Fruit fly (Drosophila melanogaster) whole organism, adult: ENCODE data around the gene Sarm.

ENCODE experiments used
- CG11617 ChIP-seq: fragments of 200-800 bp; sonication (Bioruptor generic); optimal IDR thresholded peaks from 2 replicates; lab custom pipeline; 2017; ENCODE audit warnings: mild to moderate bottlenecking, missing biosample characterization, missing genetic modification reagents, missing genetic modification characterization
- CG12768 ChIP-seq: fragments of 200-800 bp; sonication (Bioruptor generic); optimal IDR thresholded peaks from 2 replicates; lab custom pipeline; 2017; ENCODE audit warnings: missing biosample characterization, missing genetic modification characterization, mild to moderate bottlenecking, moderate library complexity, missing genetic modification reagents
- CG14711 ChIP-seq: fragments of 200-800 bp; sonication (Bioruptor generic); optimal IDR thresholded peaks from 2 replicates; lab custom pipeline; 2018; ENCODE audit warnings: missing biosample characterization, mild to moderate bottlenecking, missing genetic modification characterization, moderate library complexity
- CG1620 ChIP-seq: fragments of 200-800 bp; sonication (Bioruptor generic); optimal IDR thresholded peaks from 2 replicates; lab custom pipeline; 2016; ENCODE audit warnings: missing biosample characterization, missing genetic modification characterization
- CG33017 ChIP-seq: fragments of 200-800 bp; sonication (Bioruptor generic); optimal IDR thresholded peaks from 2 replicates; lab custom pipeline; 2018; ENCODE audit warnings: missing biosample characterization, mild to moderate bottlenecking, missing genetic modification characterization, moderate library complexity
- CG5204 ChIP-seq: fragments of 200-800 bp; sonication (Bioruptor generic); optimal IDR thresholded peaks from 2 replicates; lab custom pipeline; 2016; ENCODE audit warnings: missing biosample characterization, missing genetic modification characterization
- CG7045 ChIP-seq: fragments of 200-800 bp; sonication (Bioruptor generic); optimal IDR thresholded peaks from 2 replicates; lab custom pipeline; 2017; ENCODE audit warnings: missing biosample characterization, mild to moderate bottlenecking, missing genetic modification characterization
- CG7101 ChIP-seq: fragments of 200-800 bp; sonication (Bioruptor generic); optimal IDR thresholded peaks from 2 replicates; lab custom pipeline; 2018; ENCODE audit warnings: missing biosample characterization, mild to moderate bottlenecking, missing genetic modification characterization, moderate library complexity
- Clk ChIP-seq: fragments of 200-800 bp; sonication (Bioruptor generic); optimal IDR thresholded peaks from 2 replicates; lab custom pipeline; 2017; ENCODE audit warnings: missing biosample characterization, missing genetic modification characterization
- Crg-1 ChIP-seq: fragments of 200-800 bp; sonication (Bioruptor generic); optimal IDR thresholded peaks from 2 replicates; lab custom pipeline; 2016; ENCODE audit warnings: missing biosample characterization, missing genetic modification characterization
- Hr96 ChIP-seq: fragments of 200-800 bp; sonication (Bioruptor generic); optimal IDR thresholded peaks from 2 replicates; lab custom pipeline; 2016; ENCODE audit warnings: missing biosample characterization, missing genetic modification characterization
- Mnt ChIP-seq: fragments of 200-800 bp; sonication (Bioruptor generic); optimal IDR thresholded peaks from 2 replicates; lab custom pipeline; 2016; ENCODE audit warnings: missing biosample characterization, mild to moderate bottlenecking, missing genetic modification characterization
- bab1 ChIP-seq: fragments of 200-800 bp; sonication (Bioruptor generic); optimal IDR thresholded peaks from 3 replicates; lab custom pipeline; 2019; ENCODE audit warnings: missing biosample characterization, mild to moderate bottlenecking, missing genetic modification characterization, moderate library complexity
- cic ChIP-seq: fragments of 200-800 bp; sonication (Bioruptor generic); optimal IDR thresholded peaks from 2 replicates; lab custom pipeline; 2017; ENCODE audit warnings: missing biosample characterization, mild to moderate bottlenecking, missing genetic modification characterization, moderate library complexity
- cnc ChIP-seq, 2 experiments: fragments of >200 bp; optimal IDR thresholded peaks; 2 replicates each; lab custom pipeline; 2017
- kay ChIP-seq: fragments of 200-800 bp; sonication (Bioruptor generic); peaks from one replicate; lab custom pipeline; 2016; ENCODE audit warnings: missing biosample characterization, missing genetic modification characterization, borderline replicate concordance
- ovo ChIP-seq: fragments of 200-800 bp; sonication (Bioruptor generic); optimal IDR thresholded peaks from 2 replicates; lab custom pipeline; 2016; ENCODE audit warnings: missing biosample characterization, missing genetic modification characterization
- pad ChIP-seq: fragments of 200-800 bp; sonication (Bioruptor generic); optimal IDR thresholded peaks from 3 replicates; lab custom pipeline; 2017; ENCODE audit warnings: missing biosample characterization, missing genetic modification characterization, mild to moderate bottlenecking, moderate library complexity, missing genetic modification reagents
- tj ChIP-seq: fragments of 200-800 bp; sonication (Bioruptor generic); optimal IDR thresholded peaks from 3 replicates; lab custom pipeline; 2017; ENCODE audit warnings: missing biosample characterization, mild to moderate bottlenecking, missing genetic modification characterization, moderate library complexity
- toe ChIP-seq: fragments of 200-800 bp; sonication (Bioruptor generic); optimal IDR thresholded peaks from 2 replicates; lab custom pipeline; 2016; ENCODE audit warnings: missing biosample characterization, missing genetic modification characterization

Sarm gene

DNA sequence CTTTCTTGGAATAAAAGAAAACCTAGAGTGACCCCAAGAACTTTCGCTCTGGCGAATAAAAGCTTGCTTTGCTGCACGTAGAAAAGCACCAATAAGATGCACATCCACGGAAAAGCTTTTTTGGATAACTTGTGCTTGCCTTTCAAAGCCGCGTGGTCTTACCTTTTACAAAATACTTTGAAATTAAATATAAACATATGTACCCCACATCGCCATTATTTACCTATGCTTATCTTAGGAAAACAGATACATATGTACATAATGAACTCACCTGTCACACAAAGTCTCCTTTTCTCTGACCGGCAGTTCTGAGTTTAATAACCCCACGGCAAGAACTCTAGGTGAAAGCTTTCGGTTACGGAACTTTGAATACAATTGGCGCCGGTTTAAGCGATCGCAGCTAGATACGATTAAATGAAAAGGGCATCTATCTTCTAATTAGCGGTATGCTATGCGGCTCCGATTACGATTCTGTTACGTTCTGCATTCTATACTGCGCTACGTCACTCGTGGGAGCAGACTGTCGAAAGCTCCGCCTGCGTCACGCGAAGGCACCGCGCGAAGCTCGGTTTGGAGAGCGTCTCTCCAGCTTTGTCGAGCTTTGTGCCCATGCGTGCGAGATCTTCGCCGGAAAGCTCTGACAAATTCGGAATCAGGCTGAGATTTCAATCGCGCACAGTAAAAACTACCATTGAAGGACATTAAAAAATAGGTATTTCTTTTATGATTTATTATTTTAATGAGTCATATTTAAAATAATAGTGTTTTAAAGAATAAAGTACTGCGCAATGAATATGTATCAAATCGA, 5.3 kb upstream of the Sarm start, which contains the start of gene bip1:
Gene bip1, minus strand, starts transcription at position 524 of the 808 bp plus-strand sequence.
- TF ChIP-seq cnc (optimal IDR thresholded peaks at IDR 0.05; lab: Kevin White, UChicago) (no peak), CG12768 (GFP tag; lab: Kevin White, UChicago) (peak; percentile 21), ovo (GFP tag; lab: Kevin White, UChicago) (no peak), cic (peak; percentile 63), kay (GFP tag; lab: Kevin White, UChicago) (peak; percentile 96), pad (no peak), CG33017 (tag; lab: Kevin White, UChicago) (peak; percentile 35), Mnt (peak; percentile 38), CG7101 (peak; percentile 50), CG14711 (tag; lab: Kevin White, UChicago) (peak; percentile 6)

DNA sequence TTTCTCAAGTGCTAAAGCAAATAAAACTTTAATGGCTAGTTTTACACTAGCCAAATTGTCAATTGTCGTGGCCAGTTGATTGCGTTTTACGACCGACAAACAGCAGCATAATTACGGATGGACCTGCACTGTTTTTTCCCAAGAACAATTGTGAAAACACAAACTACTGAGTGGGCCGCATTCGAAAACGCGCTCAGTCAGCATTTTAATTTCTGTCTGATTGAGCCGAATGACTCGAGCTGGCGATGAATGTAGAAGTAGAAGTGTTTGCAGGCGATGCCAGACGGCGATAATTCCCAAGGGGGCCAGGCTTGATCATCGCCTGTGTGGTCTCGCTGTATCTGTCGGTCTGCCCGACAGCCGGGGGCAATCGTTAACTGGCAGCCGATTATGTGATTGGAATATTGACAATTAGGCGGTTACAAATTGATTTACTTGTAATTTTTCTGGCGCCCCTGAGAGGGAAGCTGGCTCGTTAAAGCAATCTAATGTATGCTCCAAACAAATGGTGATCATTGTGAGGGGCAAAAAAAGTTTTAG, 4.0 kb upstream of the Sarm start:
- TF ChIP-seq CG5204 (no peak), tj (GFP tag; lab: Kevin White, UChicago) (peak; percentile 97)

DNA sequence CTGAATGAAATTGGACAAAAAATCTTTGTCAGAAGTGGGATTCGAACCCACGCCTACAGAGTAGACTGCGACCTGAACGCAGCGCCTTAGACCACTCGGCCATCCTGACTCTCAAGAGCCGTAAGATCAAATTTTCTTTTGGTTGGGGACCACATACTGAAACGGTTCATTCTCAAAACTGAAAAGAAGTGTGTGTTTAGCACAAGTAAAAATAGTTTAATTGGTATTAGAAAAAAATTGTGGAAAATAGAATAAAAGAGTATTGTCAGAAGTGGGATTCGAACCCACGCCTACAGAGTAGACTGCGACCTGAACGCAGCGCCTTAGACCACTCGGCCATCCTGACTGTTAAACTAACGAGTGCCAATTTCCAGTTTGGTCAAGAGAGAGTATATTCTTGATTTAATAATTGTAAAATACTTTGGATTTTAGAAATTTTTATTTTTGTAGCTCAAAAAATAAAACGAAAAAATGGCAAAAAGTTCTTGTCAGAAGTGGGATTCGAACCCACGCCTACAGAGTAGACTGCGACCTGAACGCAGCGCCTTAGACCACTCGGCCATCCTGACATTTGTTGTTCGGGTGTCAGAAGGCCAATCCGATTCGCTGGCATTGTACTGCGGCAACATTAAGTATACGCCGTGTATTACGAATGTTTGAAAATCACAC, 3.4 kb upstream of the Sarm start:
- TF ChIP-seq CG33017 (tag; lab: Kevin White, UChicago): peak; percentile 31
- TF ChIP-seq cic: peak; percentile 12

DNA sequence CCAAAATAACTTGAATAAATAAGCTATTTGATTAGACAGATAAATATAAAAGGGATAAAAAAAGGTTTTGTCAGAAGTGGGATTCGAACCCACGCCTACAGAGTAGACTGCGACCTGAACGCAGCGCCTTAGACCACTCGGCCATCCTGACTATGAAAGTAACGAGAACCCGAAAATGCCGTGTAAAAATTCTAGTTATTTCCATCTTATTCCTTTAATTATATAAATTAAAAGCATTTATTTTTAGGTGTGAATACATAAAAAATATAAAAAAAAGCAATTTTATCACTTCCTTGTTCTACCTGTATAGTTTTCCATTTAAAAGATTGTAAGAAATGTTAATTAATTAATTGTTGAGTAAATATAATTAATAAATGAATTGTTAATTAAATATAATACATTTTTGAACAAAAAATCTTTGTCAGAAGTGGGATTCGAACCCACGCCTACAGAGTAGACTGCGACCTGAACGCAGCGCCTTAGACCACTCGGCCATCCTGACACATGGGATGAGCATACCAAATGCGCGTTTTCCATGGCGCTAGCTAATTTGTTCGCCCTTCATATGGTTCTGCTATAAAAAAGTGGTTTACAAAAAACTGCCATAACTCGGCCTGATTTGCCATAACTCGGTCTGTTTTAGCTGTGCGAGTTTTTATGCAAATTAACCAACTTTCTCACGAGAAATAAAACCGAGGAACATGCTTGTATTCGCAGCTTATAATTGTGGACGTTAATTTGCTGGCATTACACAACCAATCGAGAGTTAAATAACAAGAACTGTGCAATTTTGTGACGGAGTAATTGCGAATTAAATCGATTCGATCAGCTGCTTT, 2.1 kb downstream of the Sarm start:
- no peak for TF ChIP-seq CG33017 (tag; lab: Kevin White, UChicago)
- TF ChIP-seq kay (GFP tag; lab: Kevin White, UChicago): peak; percentile 40
- no peak for TF ChIP-seq cnc (optimal IDR thresholded peaks at IDR 0.05; lab: Kevin White, UChicago)
- TF ChIP-seq CG5204: no peak
- TF ChIP-seq CG14711 (tag; lab: Kevin White, UChicago): no peak
- no peak for TF ChIP-seq CG11617 (GFP tag; lab: Kevin White, UChicago)
- no peak for TF ChIP-seq Crg-1 (GFP tag; lab: Kevin White, UChicago)
- TF ChIP-seq CG12768 (GFP tag; lab: Kevin White, UChicago): peak; percentile 19
- no peak for TF ChIP-seq pad
- TF ChIP-seq CG7101: no peak
- peak; percentile 81 for TF ChIP-seq tj (GFP tag; lab: Kevin White, UChicago)
- no peak for TF ChIP-seq Mnt
- TF ChIP-seq bab1 (GFP tag; lab: Kevin White, UChicago): peak; percentile 16
- peak; percentile 48 for TF ChIP-seq cic
- TF ChIP-seq Hr96 (GFP tag; lab: Kevin White, UChicago): no peak
- TF ChIP-seq Clk (GFP tag; lab: Kevin White, UChicago): no peak
- TF ChIP-seq toe (GFP tag; lab: Kevin White, UChicago): no peak
- TF ChIP-seq CG7045 (GFP tag; lab: Kevin White, UChicago): no peak
- no peak for TF ChIP-seq CG1620 (GFP tag; lab: Kevin White, UChicago)
- no peak for TF ChIP-seq ovo (GFP tag; lab: Kevin White, UChicago)

DNA sequence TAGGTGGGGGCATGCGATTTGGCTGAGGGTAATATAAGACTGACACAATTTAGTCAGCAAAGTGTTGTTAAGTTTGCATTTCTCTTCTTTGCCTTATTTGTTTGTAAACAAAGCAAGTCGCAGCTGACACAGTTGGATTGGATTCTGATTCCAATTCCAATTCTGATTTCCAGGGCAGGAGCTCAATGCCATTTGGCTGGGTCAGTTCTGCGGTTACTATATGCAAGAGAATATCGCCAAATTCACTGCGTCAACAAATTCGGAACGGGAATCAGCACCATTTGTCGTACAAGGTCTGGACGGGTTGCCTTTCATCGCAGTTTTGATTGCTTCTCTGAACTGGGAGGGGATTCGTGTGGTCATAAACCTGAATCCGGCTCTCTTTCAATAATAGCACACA, 3.8 kb downstream of the Sarm start:
- TF ChIP-seq CG12768 (GFP tag; lab: Kevin White, UChicago): peak; percentile 26
- TF ChIP-seq tj (GFP tag; lab: Kevin White, UChicago): peak; percentile 91
- no peak for TF ChIP-seq CG1620 (GFP tag; lab: Kevin White, UChicago)

DNA sequence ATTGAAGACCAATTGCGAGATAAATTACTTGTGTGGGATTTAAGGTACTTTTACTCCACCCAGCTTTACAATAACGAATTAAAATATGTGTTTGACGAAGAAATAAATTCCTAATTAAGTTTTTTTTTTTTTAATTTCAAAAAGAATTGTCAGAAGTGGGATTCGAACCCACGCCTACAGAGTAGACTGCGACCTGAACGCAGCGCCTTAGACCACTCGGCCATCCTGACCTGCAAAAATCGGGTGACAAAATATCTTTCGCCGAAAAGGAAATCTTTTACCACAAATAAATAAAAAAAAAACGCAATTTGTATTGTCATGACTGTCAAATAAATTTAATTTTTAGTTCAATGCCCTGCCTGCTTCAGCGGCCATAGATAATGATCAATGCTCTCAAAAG, 4.4 kb downstream of the Sarm start:
- TF ChIP-seq CG7045 (GFP tag; lab: Kevin White, UChicago) (no peak), CG14711 (tag; lab: Kevin White, UChicago) (no peak), bab1 (GFP tag; lab: Kevin White, UChicago) (no peak), ovo (GFP tag; lab: Kevin White, UChicago) (no peak), CG12768 (GFP tag; lab: Kevin White, UChicago) (no peak), CG7101 (no peak), pad (no peak), Mnt (no peak), Hr96 (GFP tag; lab: Kevin White, UChicago) (no peak), toe (GFP tag; lab: Kevin White, UChicago) (no peak), CG5204 (no peak), kay (GFP tag; lab: Kevin White, UChicago) (no peak), CG33017 (tag; lab: Kevin White, UChicago) (no peak), tj (GFP tag; lab: Kevin White, UChicago) (no peak)
